Fruit fly (Drosophila melanogaster): Measurements from ENCODE around the gene CG14427.

CG14427 gene

DNA sequence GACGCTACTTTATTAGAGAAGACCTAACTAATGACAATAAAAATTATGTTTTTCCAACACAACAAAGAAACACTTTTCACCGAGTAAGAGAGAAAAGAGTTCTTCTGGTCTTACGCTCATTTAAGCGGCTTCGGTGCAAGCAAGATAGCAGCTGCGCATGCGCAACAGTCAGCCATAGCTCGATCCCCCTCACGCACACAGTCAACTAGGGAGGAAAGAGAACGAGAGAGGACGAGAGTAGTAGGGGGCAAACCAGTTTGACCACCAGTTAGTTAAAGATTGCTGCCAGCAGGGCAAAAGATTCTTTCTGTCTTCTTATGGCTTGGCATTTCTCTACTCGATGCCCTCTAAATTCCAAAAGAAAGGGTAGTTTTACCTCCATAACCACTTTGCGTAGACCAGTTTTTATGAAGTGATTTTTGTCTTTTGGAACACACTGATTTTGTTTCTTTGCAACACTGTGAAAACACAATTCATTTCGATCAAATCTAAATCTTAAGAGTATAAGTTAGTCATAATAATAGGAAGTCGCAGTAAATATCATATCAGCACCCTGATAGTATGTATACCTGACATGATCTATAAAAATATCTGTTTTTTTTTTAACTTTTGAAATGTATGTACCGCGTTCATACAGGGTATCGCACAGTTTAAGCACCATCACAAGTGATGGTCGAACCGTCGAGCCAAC is 39.8 kb upstream of the CG14427 start:
- TF ChIP-seq CG14655 (GFP tag; optimal IDR thresholded peaks at IDR 0.05): peak; percentile 67
- no peak for TF ChIP-seq Pif1B (GFP tag; optimal IDR thresholded peaks at IDR 0.05)
- TF ChIP-seq gl (tag; optimal IDR thresholded peaks at IDR 0.05): no peak
- TF ChIP-seq CG8159 (tag; optimal IDR thresholded peaks at IDR 0.05): peak; percentile 47
- TF ChIP-seq Pif1A (GFP tag; optimal IDR thresholded peaks at IDR 0.05): peak; percentile 41
- peak; percentile 46 for TF ChIP-seq CG8301 (tag; optimal IDR thresholded peaks at IDR 0.05)
- peak; percentile 20 for TF ChIP-seq CG9948 (tag; optimal IDR thresholded peaks at IDR 0.05)
- TF ChIP-seq rn (GFP tag; IDR thresholded peaks at IDR 0.05): no peak
- TF ChIP-seq CG4496 (GFP tag; IDR thresholded peaks at IDR 0.05): no peak
- peak; percentile 40 for TF ChIP-seq CG15710 (tag; optimal IDR thresholded peaks at IDR 0.05)
- no peak for TF ChIP-seq D1 (tag; optimal IDR thresholded peaks at IDR 0.05)
- no peak for TF ChIP-seq CG17806 (tag; optimal IDR thresholded peaks at IDR 0.05)
- peak; percentile 28 for TF ChIP-seq CG34367 (tag; optimal IDR thresholded peaks at IDR 0.05)
- no peak for TF ChIP-seq Snoo (tag; optimal IDR thresholded peaks at IDR 0.05)
- no peak for TF ChIP-seq fd96Ca (GFP tag; IDR thresholded peaks at IDR 0.05)
- no peak for TF ChIP-seq CG12605 (GFP tag; IDR thresholded peaks at IDR 0.05)
- TF ChIP-seq EcR (GFP tag; optimal IDR thresholded peaks at IDR 0.05): peak; percentile 33
- no peak for TF ChIP-seq Ets98B (GFP tag; IDR thresholded peaks at IDR 0.05)
- TF ChIP-seq CG32121 (GFP tag; IDR thresholded peaks at IDR 0.05): no peak

DNA sequence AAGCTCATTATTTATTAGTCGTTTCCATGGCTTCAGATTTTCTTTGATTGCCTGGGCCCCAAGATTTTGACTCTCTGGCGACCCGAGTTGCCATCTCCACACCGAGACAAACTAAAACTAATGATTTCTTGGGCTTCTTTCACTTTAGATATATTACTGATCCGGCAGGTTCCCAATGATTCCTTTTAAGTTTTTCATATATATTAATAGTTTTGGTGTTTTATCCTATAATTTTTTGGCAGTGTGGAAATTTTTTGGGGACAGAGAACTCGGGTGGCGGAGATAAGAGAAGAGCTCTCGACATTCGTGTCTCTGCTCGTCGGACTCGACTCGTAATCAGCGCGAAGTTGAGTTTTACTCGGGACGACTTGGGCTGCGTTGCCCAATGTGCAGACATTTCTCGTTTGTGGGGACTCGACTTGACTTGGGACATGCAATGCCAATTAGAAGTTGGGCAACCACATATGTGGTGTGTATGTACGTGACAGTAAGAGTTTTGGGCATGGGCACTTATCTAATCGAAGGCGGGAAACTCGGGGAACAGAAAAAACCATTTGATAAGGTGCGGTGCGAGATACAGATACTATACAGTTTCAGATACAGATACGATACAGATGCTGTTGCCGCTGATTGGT is 39.2 kb upstream of the CG14427 start:
- no peak for TF ChIP-seq rn (GFP tag; IDR thresholded peaks at IDR 0.05)
- no peak for TF ChIP-seq CG9948 (tag; optimal IDR thresholded peaks at IDR 0.05)
- peak; percentile 65 for TF ChIP-seq fd96Ca (GFP tag; IDR thresholded peaks at IDR 0.05)
- TF ChIP-seq CG10348 (GFP tag; IDR thresholded peaks at IDR 0.05): no peak
- TF ChIP-seq CG12605 (GFP tag; IDR thresholded peaks at IDR 0.05): no peak
- no peak for TF ChIP-seq CG34367 (tag; optimal IDR thresholded peaks at IDR 0.05)
- TF ChIP-seq CG17806 (tag; optimal IDR thresholded peaks at IDR 0.05): no peak
- no peak for TF ChIP-seq CG13204 (GFP tag; optimal IDR thresholded peaks at IDR 0.05)
- no peak for TF ChIP-seq D1 (tag; optimal IDR thresholded peaks at IDR 0.05)
- no peak for TF ChIP-seq Pif1A (GFP tag; optimal IDR thresholded peaks at IDR 0.05)
- TF ChIP-seq CG32121 (GFP tag; IDR thresholded peaks at IDR 0.05): peak; percentile 61; the same call in 1 of the 2 replicates
- peak; percentile 27 for TF ChIP-seq CG15710 (tag; optimal IDR thresholded peaks at IDR 0.05)
- no peak for TF ChIP-seq gl (tag; optimal IDR thresholded peaks at IDR 0.05)
- no peak for TF ChIP-seq Snoo (tag; optimal IDR thresholded peaks at IDR 0.05)
- TF ChIP-seq Ets98B (GFP tag; IDR thresholded peaks at IDR 0.05): peak; percentile 37
- no peak for TF ChIP-seq EcR (GFP tag; optimal IDR thresholded peaks at IDR 0.05)
- peak; percentile 64; the same call in 1 of the 3 replicates for TF ChIP-seq CG4496 (GFP tag; IDR thresholded peaks at IDR 0.05)
- peak; percentile 55 for TF ChIP-seq Pif1B (GFP tag; optimal IDR thresholded peaks at IDR 0.05)
- peak; percentile 37 for TF ChIP-seq CG14655 (GFP tag; optimal IDR thresholded peaks at IDR 0.05)
- peak; percentile 4 for TF ChIP-seq CG8159 (tag; optimal IDR thresholded peaks at IDR 0.05)
- TF ChIP-seq CG8301 (tag; optimal IDR thresholded peaks at IDR 0.05): no peak

DNA sequence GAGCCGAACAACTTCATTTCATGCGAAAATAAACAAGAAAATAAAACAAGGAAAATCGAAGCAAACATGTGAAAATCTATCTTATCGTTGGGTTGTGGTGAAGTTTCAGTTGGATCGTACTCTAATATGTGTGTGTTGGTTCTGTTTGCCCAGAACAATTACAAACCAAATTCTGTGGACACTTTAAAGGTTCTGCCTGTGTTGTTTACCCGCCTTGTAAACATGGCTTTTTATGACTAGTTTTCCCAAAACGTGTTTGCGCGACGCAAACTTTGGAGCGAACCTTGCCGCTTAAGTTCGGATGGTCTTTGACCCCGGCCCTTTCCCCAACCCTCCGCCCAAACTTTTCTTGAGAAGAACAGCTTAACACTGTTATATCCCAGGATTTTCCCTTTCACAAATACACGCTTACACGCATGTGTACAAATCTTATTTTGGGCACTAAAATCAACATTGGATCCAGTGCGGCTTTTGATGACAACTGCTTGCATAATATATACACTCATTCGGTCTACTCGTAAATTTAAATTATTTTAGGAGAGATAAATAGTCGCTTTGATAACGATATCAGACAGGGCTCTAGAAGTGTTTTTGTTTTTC is 36.2 kb upstream of the CG14427 start:
- TF ChIP-seq EcR (GFP tag; optimal IDR thresholded peaks at IDR 0.05) (no peak), CG17806 (tag; optimal IDR thresholded peaks at IDR 0.05) (no peak), Ets98B (GFP tag; IDR thresholded peaks at IDR 0.05) (no peak)

DNA sequence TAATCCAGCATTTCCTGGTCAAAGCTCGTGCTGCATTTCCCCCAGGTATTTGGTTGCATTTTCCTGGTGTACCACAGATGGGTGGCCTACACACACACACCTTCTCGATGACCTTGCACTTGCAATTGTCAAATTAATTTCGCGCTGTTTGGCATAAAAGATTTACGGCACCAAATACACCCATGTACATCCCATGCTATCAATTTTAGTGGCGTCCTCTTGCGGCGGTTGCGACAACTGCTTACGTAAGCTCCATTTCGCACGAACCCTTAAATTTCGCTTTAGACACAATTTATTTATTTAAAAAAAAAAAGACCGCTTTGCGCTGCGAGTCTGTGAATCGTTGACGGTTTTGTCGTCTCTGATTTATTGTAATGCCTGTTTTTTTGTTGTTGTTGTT is 35.0 kb upstream of the CG14427 start:
- TF ChIP-seq CG9948 (tag; optimal IDR thresholded peaks at IDR 0.05): no peak
- TF ChIP-seq CG4496 (GFP tag; IDR thresholded peaks at IDR 0.05): no peak
- TF ChIP-seq rn (GFP tag; IDR thresholded peaks at IDR 0.05): no peak
- no peak for TF ChIP-seq CG10348 (GFP tag; IDR thresholded peaks at IDR 0.05)
- no peak for TF ChIP-seq fd96Ca (GFP tag; IDR thresholded peaks at IDR 0.05)
- no peak for TF ChIP-seq CG13204 (GFP tag; optimal IDR thresholded peaks at IDR 0.05)
- no peak for TF ChIP-seq CG8159 (tag; optimal IDR thresholded peaks at IDR 0.05)
- TF ChIP-seq Ets98B (GFP tag; IDR thresholded peaks at IDR 0.05): no peak

DNA sequence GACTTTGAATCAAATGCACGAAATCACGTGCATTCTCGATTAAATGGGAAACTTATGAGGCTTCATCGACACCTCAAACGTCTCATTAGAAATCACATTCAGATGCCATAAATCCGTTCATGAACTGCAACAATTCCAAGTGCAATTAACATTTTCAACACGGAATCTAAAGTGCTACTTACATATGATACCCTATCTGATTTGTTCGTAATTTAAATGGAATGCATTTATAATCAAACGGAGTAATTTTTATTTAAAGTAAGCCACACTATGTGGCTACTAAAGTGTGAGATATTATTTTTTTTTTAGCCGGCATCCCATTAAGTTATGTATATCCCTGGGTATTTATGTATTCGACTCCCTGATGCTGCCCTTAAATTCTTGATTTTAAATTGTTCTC is 32.7 kb upstream of the CG14427 start:
- TF ChIP-seq Pif1A (GFP tag; optimal IDR thresholded peaks at IDR 0.05): peak; percentile 16
- TF ChIP-seq CG4496 (GFP tag; IDR thresholded peaks at IDR 0.05): no peak
- peak; percentile 20 for TF ChIP-seq CG17806 (tag; optimal IDR thresholded peaks at IDR 0.05)
- TF ChIP-seq D1 (tag; optimal IDR thresholded peaks at IDR 0.05): no peak
- peak; percentile 5 for TF ChIP-seq CG14655 (GFP tag; optimal IDR thresholded peaks at IDR 0.05)
- TF ChIP-seq Snoo (tag; optimal IDR thresholded peaks at IDR 0.05): no peak
- TF ChIP-seq CG13204 (GFP tag; optimal IDR thresholded peaks at IDR 0.05): no peak
- no peak for TF ChIP-seq CG32121 (GFP tag; IDR thresholded peaks at IDR 0.05)
- no peak for TF ChIP-seq Pif1B (GFP tag; optimal IDR thresholded peaks at IDR 0.05)
- TF ChIP-seq EcR (GFP tag; optimal IDR thresholded peaks at IDR 0.05): no peak
- peak; percentile 26 for TF ChIP-seq CG15710 (tag; optimal IDR thresholded peaks at IDR 0.05)
- TF ChIP-seq CG10348 (GFP tag; IDR thresholded peaks at IDR 0.05): no peak
- TF ChIP-seq CG8301 (tag; optimal IDR thresholded peaks at IDR 0.05): no peak
- TF ChIP-seq CG8159 (tag; optimal IDR thresholded peaks at IDR 0.05): peak; percentile 27
- TF ChIP-seq fd96Ca (GFP tag; IDR thresholded peaks at IDR 0.05): no peak
- TF ChIP-seq CG9948 (tag; optimal IDR thresholded peaks at IDR 0.05): peak; percentile 7

Measured in whole organism, pupa.